Fruit fly (Drosophila melanogaster) whole organism, embryonic: ENCODE data around the gene cu.

Source experiments
- Aef1 ChIP-seq: fragments of 200-800 bp; sonication (Bioruptor generic); IDR thresholded peaks from 3 replicates; pipeline ENCODE4 v1.3.6; 2022; ENCODE audit warnings: missing biosample characterization, missing genetic modification characterization
- CG1792 ChIP-seq: fragments of 200-800 bp; sonication (Bioruptor generic); optimal IDR thresholded peaks from 2 replicates; lab custom pipeline; 2016; ENCODE audit warnings: missing biosample characterization, missing genetic modification characterization
- Lim3 ChIP-seq: fragments of 200-800 bp; sonication (Bioruptor generic); IDR thresholded peaks from 2 replicates; pipeline ENCODE4 v1.3.6; 2022; ENCODE audit warnings: missing biosample characterization, missing genetic modification characterization
- sim ChIP-seq: fragments of 200-800 bp; sonication (Bioruptor generic); IDR thresholded peaks from 2 replicates; pipeline ENCODE4 v1.3.6; 2022; ENCODE audit warnings: missing biosample characterization, missing genetic modification characterization

DNA sequence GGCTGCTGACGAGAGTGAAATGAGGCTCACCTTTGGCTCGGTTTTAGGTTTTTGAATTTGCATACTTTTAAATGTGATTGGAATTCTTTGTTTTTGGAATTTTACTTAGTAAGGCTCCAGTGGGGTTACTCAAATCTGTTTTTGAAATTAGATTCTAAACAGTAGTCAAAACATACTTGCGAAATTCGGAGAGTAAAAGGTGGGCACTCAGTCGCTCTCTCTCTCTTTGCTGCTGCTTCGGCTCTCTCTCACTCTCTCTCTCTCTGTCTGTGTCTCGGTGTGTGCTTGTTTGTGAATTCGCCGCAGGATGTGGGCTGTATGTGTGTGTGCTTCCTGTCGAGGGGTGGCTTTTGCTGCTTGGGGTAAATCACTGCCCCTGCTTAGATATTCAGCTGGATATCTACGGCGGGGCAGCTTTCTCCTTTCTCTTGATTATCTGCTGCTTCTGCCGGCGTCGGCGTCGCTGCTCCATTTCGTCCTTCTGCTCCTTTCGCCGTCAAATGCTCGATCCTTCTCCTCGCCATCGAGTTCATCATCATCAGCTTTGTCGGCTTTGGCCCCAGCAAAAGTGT is 57.1 kb downstream of the cu start:
- TF ChIP-seq Lim3 (GFP tag; lab: Robert Waterston, UW) (no peak), CG1792 (GFP tag; lab: Kevin White, UChicago) (no peak), Aef1 (GFP tag; lab: Robert Waterston, UW) (no peak), sim (GFP tag; lab: Robert Waterston, UW) (no peak)
